Worm (Caenorhabditis elegans): Measurements from ENCODE around the gene C15H7.3.

DNA sequence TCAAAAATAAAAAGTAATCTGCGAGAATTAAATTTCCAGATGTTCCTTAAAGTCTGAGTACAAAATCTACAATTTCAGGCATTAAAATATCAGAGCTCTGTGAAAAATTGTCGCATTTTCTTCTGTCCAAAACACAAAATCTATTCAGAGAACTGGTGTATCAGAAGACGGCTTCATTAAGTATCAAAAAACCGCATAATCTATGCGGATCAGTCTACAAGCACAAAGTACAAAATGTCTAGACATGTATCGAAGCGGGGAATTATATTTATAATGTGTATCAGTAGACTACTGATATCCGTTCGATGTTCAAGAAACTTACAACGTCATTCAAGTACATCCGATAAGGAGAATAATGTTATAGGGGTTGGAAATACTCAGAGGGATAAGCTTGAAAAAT lies 17.8 kb upstream of the C15H7.3 start:
- TF ChIP-seq pha-4 (tag; optimal IDR thresholded peaks at IDR 0.05) (no peak), nhr-76 (tag; optimal IDR thresholded peaks at IDR 0.05) (no peak), lsy-2 (tag; optimal IDR thresholded peaks at IDR 0.05) (no peak), blmp-1 (tag; optimal IDR thresholded peaks at IDR 0.05) (no peak), unc-62 (GFP tag; optimal IDR thresholded peaks at IDR 0.05) (no peak)
